Fruit fly (Drosophila melanogaster): ENCODE data around the gene BobA.

The BobA gene

DNA sequence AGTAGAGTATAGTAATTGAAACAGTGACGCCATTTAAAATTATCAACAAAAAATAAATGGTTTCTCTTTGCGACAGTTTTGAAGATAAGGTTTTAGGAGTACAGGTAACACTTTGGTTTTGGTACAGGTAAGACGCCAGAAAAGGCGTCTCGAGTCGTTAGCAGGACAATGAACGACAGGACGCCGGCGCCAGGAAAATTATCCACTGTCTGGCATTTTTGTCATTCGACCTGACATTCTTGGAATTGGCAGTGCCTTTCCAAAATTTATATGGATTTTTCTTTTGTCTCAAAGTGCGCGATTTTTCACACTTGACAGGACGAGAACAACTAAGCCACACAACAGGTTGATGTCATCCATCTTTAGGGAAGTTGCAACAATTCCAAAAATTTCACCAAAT, 18.9 kb upstream of the BobA start:
- no peak for TF ChIP-seq CG14655 (GFP tag; optimal IDR thresholded peaks at IDR 0.05)
- TF ChIP-seq CG8159 (tag; optimal IDR thresholded peaks at IDR 0.05): no peak
- TF ChIP-seq CG10348 (GFP tag; IDR thresholded peaks at IDR 0.05): no peak
- no peak for TF ChIP-seq CG34367 (tag; optimal IDR thresholded peaks at IDR 0.05)
- TF ChIP-seq CG9948 (tag; optimal IDR thresholded peaks at IDR 0.05): no peak
- no peak for TF ChIP-seq CG12605 (GFP tag; IDR thresholded peaks at IDR 0.05)
- no peak for TF ChIP-seq fd96Ca (GFP tag; IDR thresholded peaks at IDR 0.05)

dm6 chr3L:14962729-14963128, 16.8 kb upstream of the BobA start:
- TF ChIP-seq CG15710 (tag; optimal IDR thresholded peaks at IDR 0.05) (no peak), Ets98B (GFP tag; IDR thresholded peaks at IDR 0.05) (no peak), CG8301 (tag; optimal IDR thresholded peaks at IDR 0.05) (no peak), D1 (tag; optimal IDR thresholded peaks at IDR 0.05) (no peak), CG9948 (tag; optimal IDR thresholded peaks at IDR 0.05) (no peak), fd96Ca (GFP tag; IDR thresholded peaks at IDR 0.05) (no peak)

DNA sequence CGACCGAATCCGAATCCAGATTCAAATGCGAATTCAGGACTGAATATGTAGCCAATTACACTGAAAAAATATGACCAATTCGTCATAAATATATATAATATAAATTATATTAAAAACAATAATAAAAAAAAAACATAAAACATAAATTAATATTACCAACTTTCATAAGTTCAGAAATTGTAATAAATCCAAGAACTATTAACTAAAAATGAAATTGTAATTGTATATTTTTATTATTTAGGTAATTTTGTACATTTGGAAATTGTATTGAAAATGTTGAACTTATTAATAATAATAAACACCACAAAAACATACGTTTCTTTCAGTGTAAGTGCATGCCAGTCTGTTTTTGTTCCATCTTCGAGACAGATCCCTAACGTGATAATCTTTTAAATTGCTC, 15.1 kb upstream of the BobA start:
- TF ChIP-seq CG4496 (GFP tag; IDR thresholded peaks at IDR 0.05) (no peak), rn (GFP tag; IDR thresholded peaks at IDR 0.05) (no peak), CG9948 (tag; optimal IDR thresholded peaks at IDR 0.05) (no peak), Pif1A (GFP tag; optimal IDR thresholded peaks at IDR 0.05) (no peak), Snoo (tag; optimal IDR thresholded peaks at IDR 0.05) (no peak), CG17806 (tag; optimal IDR thresholded peaks at IDR 0.05) (no peak), CG8159 (tag; optimal IDR thresholded peaks at IDR 0.05) (no peak), CG10348 (GFP tag; IDR thresholded peaks at IDR 0.05) (no peak), Ets98B (GFP tag; IDR thresholded peaks at IDR 0.05) (no peak), EcR (GFP tag; optimal IDR thresholded peaks at IDR 0.05) (no peak), CG34367 (tag; optimal IDR thresholded peaks at IDR 0.05) (no peak), Pif1B (GFP tag; optimal IDR thresholded peaks at IDR 0.05) (no peak), CG12605 (GFP tag; IDR thresholded peaks at IDR 0.05) (no peak), CG8301 (tag; optimal IDR thresholded peaks at IDR 0.05) (no peak), D1 (tag; optimal IDR thresholded peaks at IDR 0.05) (no peak), CG14655 (GFP tag; optimal IDR thresholded peaks at IDR 0.05) (no peak)

DNA sequence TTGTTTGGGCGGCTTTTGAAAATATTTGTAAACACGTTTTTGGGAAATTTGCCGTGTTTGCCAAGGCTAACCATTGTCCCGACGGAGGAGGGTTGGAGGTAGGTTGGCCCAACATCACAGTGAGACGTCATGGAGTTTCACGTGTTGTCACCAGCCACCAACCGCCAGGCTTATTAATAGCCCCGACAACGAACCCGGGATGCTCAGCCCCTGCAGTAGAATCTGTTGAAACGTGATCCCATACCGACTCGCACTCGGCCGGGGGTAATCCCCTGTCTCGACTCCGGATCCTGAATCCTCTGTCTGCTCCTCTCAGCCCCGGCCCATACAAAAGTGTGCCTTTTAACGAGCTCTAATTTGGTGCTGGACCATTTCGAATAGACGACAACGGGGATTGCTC, 14.6 kb upstream of the BobA start:
- TF ChIP-seq CG14655 (GFP tag; optimal IDR thresholded peaks at IDR 0.05): no peak
- TF ChIP-seq gl (tag; optimal IDR thresholded peaks at IDR 0.05): no peak
- TF ChIP-seq Pif1B (GFP tag; optimal IDR thresholded peaks at IDR 0.05): no peak
- TF ChIP-seq Snoo (tag; optimal IDR thresholded peaks at IDR 0.05): no peak
- no peak for TF ChIP-seq CG15710 (tag; optimal IDR thresholded peaks at IDR 0.05)
- TF ChIP-seq Ets98B (GFP tag; IDR thresholded peaks at IDR 0.05): no peak
- no peak for TF ChIP-seq CG8159 (tag; optimal IDR thresholded peaks at IDR 0.05)

- TF ChIP-seq CG12605 (GFP tag; IDR thresholded peaks at IDR 0.05): no peak
- no peak for TF ChIP-seq CG13204 (GFP tag; optimal IDR thresholded peaks at IDR 0.05)
- TF ChIP-seq CG9948 (tag; optimal IDR thresholded peaks at IDR 0.05): no peak
- TF ChIP-seq CG17806 (tag; optimal IDR thresholded peaks at IDR 0.05): no peak
- no peak for TF ChIP-seq EcR (GFP tag; optimal IDR thresholded peaks at IDR 0.05)
- no peak for TF ChIP-seq D1 (tag; optimal IDR thresholded peaks at IDR 0.05)
- no peak for TF ChIP-seq rn (GFP tag; IDR thresholded peaks at IDR 0.05)
These were observed 12.8 kb upstream of the BobA start for dm6 chr3L:14958613-14959327.

DNA sequence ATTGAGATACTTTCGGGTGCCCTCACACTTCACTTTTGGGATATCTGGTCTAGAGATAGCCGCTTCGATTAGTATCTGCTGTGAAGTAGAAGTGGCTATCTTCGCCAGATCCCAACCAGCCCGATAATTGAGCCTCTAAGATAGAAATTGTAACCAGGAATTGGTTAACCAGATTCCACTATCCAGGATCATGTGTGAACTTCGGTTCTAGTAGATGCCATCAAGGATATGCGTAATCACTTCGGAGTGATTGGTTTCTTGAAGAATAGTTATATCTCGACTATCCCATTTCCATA, 11.1 kb upstream of the BobA start:
- no peak for TF ChIP-seq Pif1B (GFP tag; optimal IDR thresholded peaks at IDR 0.05)
- no peak for TF ChIP-seq CG13204 (GFP tag; optimal IDR thresholded peaks at IDR 0.05)

- TF ChIP-seq CG8301 (tag; optimal IDR thresholded peaks at IDR 0.05) (no peak), CG10348 (GFP tag; IDR thresholded peaks at IDR 0.05) (no peak), CG34367 (tag; optimal IDR thresholded peaks at IDR 0.05) (no peak), gl (tag; optimal IDR thresholded peaks at IDR 0.05) (no peak), CG8159 (tag; optimal IDR thresholded peaks at IDR 0.05) (no peak), CG14655 (GFP tag; optimal IDR thresholded peaks at IDR 0.05) (no peak), Pif1A (GFP tag; optimal IDR thresholded peaks at IDR 0.05) (no peak)
These were observed 10.5 kb upstream of the BobA start for dm6 chr3L:14956288-14957032.

All from whole organism, pupa.